Fruit fly (Drosophila melanogaster) whole organism, embryonic: ENCODE data around the gene Rip11.

ENCODE experiments used
- Awh ChIP-seq: fragments of 200-800 bp; sonication (Bioruptor generic); IDR thresholded peaks from 2 replicates; pipeline ENCODE4, ENCODE4 v1.3.6; 2022; ENCODE audit warnings: missing biosample characterization, missing genetic modification characterization
- Bdp1 ChIP-seq: fragments of 200-800 bp; sonication (Bioruptor generic); optimal IDR thresholded peaks from 3 replicates; lab custom pipeline; 2016; ENCODE audit warnings: missing biosample characterization, missing genetic modification characterization
- CG11085 ChIP-seq: fragments of 200-800 bp; sonication (Bioruptor generic); IDR thresholded peaks from 2 replicates; pipeline ENCODE4 v1.3.6; 2022; ENCODE audit warnings: missing biosample characterization, missing genetic modification characterization
- CG11456 ChIP-seq: fragments of 200-800 bp; sonication (Bioruptor generic); IDR thresholded peaks from 3 replicates; pipeline ENCODE4 v1.3.6; 2022; ENCODE audit warnings: missing biosample characterization, missing genetic modification characterization
- CG11695 ChIP-seq: fragments of 200-800 bp; sonication (Bioruptor generic); IDR thresholded peaks from 3 replicates; pipeline ENCODE4 v1.3.6; 2022; ENCODE audit warnings: missing biosample characterization, missing genetic modification characterization
- CG11723 ChIP-seq: fragments of 200-800 bp; sonication (Bioruptor generic); optimal IDR thresholded peaks from 2 replicates; lab custom pipeline; 2017; ENCODE audit warnings: missing biosample characterization, mild to moderate bottlenecking, missing genetic modification characterization
- CG14050 ChIP-seq: fragments of 200-800 bp; sonication (Bioruptor generic); IDR thresholded peaks from 3 replicates; pipeline ENCODE4 v1.3.6; 2022; ENCODE audit warnings: missing biosample characterization, missing genetic modification characterization
- CG15073 ChIP-seq: fragments of 200-800 bp; sonication (Bioruptor generic); optimal IDR thresholded peaks from 2 replicates; lab custom pipeline; 2016; ENCODE audit warnings: missing biosample characterization, missing genetic modification characterization
- CG16779 ChIP-seq: fragments of 200-800 bp; sonication (Bioruptor generic); IDR thresholded peaks from 2 replicates; pipeline ENCODE4 v1.3.6; 2022; ENCODE audit warnings: missing biosample characterization, missing genetic modification characterization
- CG16813 ChIP-seq: fragments of 200-800 bp; sonication (Bioruptor generic); IDR thresholded peaks from 3 replicates; pipeline ENCODE4 v1.3.6; 2022; ENCODE audit warnings: missing biosample characterization, missing genetic modification characterization; ENCODE audit not compliant: partially characterized antibody
- CG17829 ChIP-seq: fragments of 200-800 bp; optimal IDR thresholded peaks from 2 replicates; lab custom pipeline; 2019; ENCODE audit warnings: missing biosample characterization, mild to moderate bottlenecking, missing genetic modification characterization, moderate library complexity
- CG18011 ChIP-seq: fragments of 200-800 bp; sonication (Bioruptor generic); optimal IDR thresholded peaks from 2 replicates; lab custom pipeline; 2017; ENCODE audit warnings: missing biosample characterization, missing genetic modification characterization, mild to moderate bottlenecking, moderate library complexity, missing genotype
- CG31365 ChIP-seq: fragments of 200-800 bp; sonication (Bioruptor generic); optimal IDR thresholded peaks from 2 replicates; lab custom pipeline; 2018; ENCODE audit warnings: missing biosample characterization, mild to moderate bottlenecking, missing genetic modification characterization
- CG31441 ChIP-seq: fragments of 200-800 bp; sonication (Bioruptor generic); IDR thresholded peaks from 2 replicates; pipeline ENCODE4 v1.3.6; 2022; ENCODE audit warnings: missing biosample characterization, missing genetic modification characterization
- CG6791 ChIP-seq: fragments of 200-800 bp; sonication (Bioruptor generic); IDR thresholded peaks from 3 replicates; pipeline ENCODE4 v1.3.6; 2022; ENCODE audit warnings: missing biosample characterization, missing genetic modification characterization; ENCODE audit not compliant: partially characterized antibody
- CG9817 ChIP-seq: fragments of 200-800 bp; sonication (Bioruptor generic); optimal IDR thresholded peaks from 2 replicates; lab custom pipeline; 2018; ENCODE audit warnings: missing biosample characterization, mild to moderate bottlenecking, missing genetic modification characterization, moderate library complexity
- CrebB ChIP-seq: fragments of 200-800 bp; sonication (Bioruptor generic); optimal IDR thresholded peaks from 3 replicates; lab custom pipeline; 2018; ENCODE audit warnings: missing biosample characterization, mild to moderate bottlenecking, missing genetic modification characterization
- Dip2 ChIP-seq: fragments of 200-800 bp; sonication (Bioruptor generic); IDR thresholded peaks from 2 replicates; pipeline ENCODE4 v1.3.6; 2022; ENCODE audit warnings: missing biosample characterization, missing genetic modification characterization
- ERR ChIP-seq: fragments of 200-800 bp; sonication (Bioruptor generic); optimal IDR thresholded peaks from 2 replicates; lab custom pipeline; 2016; ENCODE audit warnings: missing biosample characterization, missing genetic modification characterization
- Hmr ChIP-seq: fragments of 200-800 bp; sonication (Bioruptor generic); optimal IDR thresholded peaks from 3 replicates; lab custom pipeline; 2017; ENCODE audit warnings: mild to moderate bottlenecking, missing biosample characterization, missing genetic modification reagents, missing genetic modification characterization
- Hr78 ChIP-seq, 2 experiments: fragments of 200-800 bp in 1 of 2; fragments of >200 bp in 1 of 2; sonication (Bioruptor generic) in 1 of 2; optimal IDR thresholded peaks; 2 replicates each; lab custom pipeline; 2017 to 2019; ENCODE audit warnings: missing biosample characterization in 2 of 2, missing genetic modification characterization in 2 of 2, mild to moderate bottlenecking in 1 of 2, moderate library complexity in 1 of 2
- Hsf ChIP-seq: fragments of 200-800 bp; sonication (Bioruptor generic); optimal IDR thresholded peaks from 3 replicates; lab custom pipeline; 2016; ENCODE audit warnings: missing biosample characterization, missing genetic modification characterization
- Jarid2 ChIP-seq: fragments of 200-800 bp; sonication (Bioruptor generic); optimal IDR thresholded peaks from 3 replicates; lab custom pipeline; 2017; ENCODE audit warnings: mild to moderate bottlenecking, missing biosample characterization, missing genetic modification reagents, missing genetic modification characterization
- Kr ChIP-seq: fragments of 200-800 bp; sonication (Bioruptor generic); optimal IDR thresholded peaks from 2 replicates; lab custom pipeline; 2017; ENCODE audit warnings: missing biosample characterization, mild to moderate bottlenecking, missing genetic modification characterization
- Mes4 ChIP-seq: fragments of 200-800 bp; sonication (Bioruptor generic); optimal IDR thresholded peaks from 2 replicates; lab custom pipeline; 2016; ENCODE audit warnings: missing biosample characterization, missing genetic modification characterization
- Mrtf ChIP-seq: fragments of 200-800 bp; sonication (Bioruptor generic); IDR thresholded peaks from 3 replicates; pipeline ENCODE4 v1.3.6; 2022; ENCODE audit warnings: missing biosample characterization, missing genetic modification characterization
- Oaz ChIP-seq: fragments of 200-800 bp; sonication (Bioruptor generic); IDR thresholded peaks from 2 replicates; pipeline ENCODE4 v1.3.6; 2022; ENCODE audit warnings: missing biosample characterization, missing genetic modification characterization
- Rx ChIP-seq: fragments of 200-800 bp; sonication (Bioruptor generic); IDR thresholded peaks from 2 replicates; pipeline ENCODE4 v1.3.6; 2022; ENCODE audit warnings: missing biosample characterization, missing genetic modification characterization
- Side ChIP-seq: fragments of 200-800 bp; sonication (Bioruptor generic); optimal IDR thresholded peaks from 2 replicates; lab custom pipeline; 2016; ENCODE audit warnings: missing biosample characterization, missing genetic modification characterization
- Sry-δ ChIP-seq: fragments of 200-800 bp; sonication (Bioruptor generic); optimal IDR thresholded peaks from 2 replicates; lab custom pipeline; 2016; ENCODE audit warnings: missing biosample characterization, missing genetic modification characterization
- ap ChIP-seq: fragments of 200-800 bp; sonication (Bioruptor generic); IDR thresholded peaks from 2 replicates; pipeline ENCODE4 v1.3.6; 2022; ENCODE audit warnings: missing biosample characterization, missing genetic modification characterization
- bab2 ChIP-seq: fragments of 200-800 bp; sonication (Bioruptor generic); optimal IDR thresholded peaks from 2 replicates; lab custom pipeline; 2016; ENCODE audit warnings: missing biosample characterization, missing genetic modification characterization
- btn ChIP-seq: fragments of 200-800 bp; sonication (Bioruptor generic); optimal IDR thresholded peaks from 2 replicates; lab custom pipeline; 2016; ENCODE audit warnings: missing biosample characterization, missing genetic modification characterization
- chinmo ChIP-seq: fragments of 200-800 bp; sonication (Bioruptor generic); IDR thresholded peaks from 4 replicates; pipeline ENCODE4 v1.3.6; 2022; ENCODE audit warnings: missing biosample characterization, missing genetic modification characterization; ENCODE audit not compliant: partially characterized antibody
- dmrt11E ChIP-seq: fragments of 200-800 bp; sonication (Bioruptor generic); optimal IDR thresholded peaks from 3 replicates; lab custom pipeline; 2018; ENCODE audit warnings: missing biosample characterization, mild to moderate bottlenecking, missing genetic modification characterization, moderate library complexity
- dysf ChIP-seq: fragments of 200-800 bp; sonication (Bioruptor generic); IDR thresholded peaks from 3 replicates; pipeline ENCODE4 v1.3.6; 2022; ENCODE audit warnings: missing biosample characterization, missing genetic modification characterization
- esg ChIP-seq: fragments of 200-800 bp; sonication (Bioruptor generic); conservative IDR thresholded peaks from 2 replicates; pipeline ENCODE4 v1.3.6; 2022; ENCODE audit warnings: missing biosample characterization, missing genetic modification characterization
- exex ChIP-seq: fragments of 200-800 bp; sonication (Bioruptor generic); optimal IDR thresholded peaks from 4 replicates; lab custom pipeline; 2018; ENCODE audit warnings: missing biosample characterization, mild to moderate bottlenecking, missing genetic modification characterization, moderate library complexity
- gsb ChIP-seq: fragments of 200-800 bp; sonication (Bioruptor generic); IDR thresholded peaks from 2 replicates; pipeline ENCODE4 v1.3.6; 2022; ENCODE audit warnings: missing biosample characterization, missing genetic modification characterization
- kah ChIP-seq: fragments of 200-800 bp; sonication (Bioruptor generic); optimal IDR thresholded peaks from 2 replicates; lab custom pipeline; 2018; ENCODE audit warnings: missing biosample characterization, mild to moderate bottlenecking, missing genetic modification characterization
- klu ChIP-seq: fragments of 200-800 bp; sonication (Bioruptor generic); IDR thresholded peaks from 2 replicates; pipeline ENCODE4 v1.3.6; 2022; ENCODE audit warnings: missing biosample characterization, missing genetic modification characterization
- mirr ChIP-seq: fragments of 200-800 bp; sonication (Bioruptor generic); optimal IDR thresholded peaks from 3 replicates; lab custom pipeline; 2018; ENCODE audit warnings: missing biosample characterization, mild to moderate bottlenecking, missing genetic modification characterization
- oc ChIP-seq: fragments of 200-800 bp; sonication (Bioruptor generic); optimal IDR thresholded peaks from 2 replicates; lab custom pipeline; 2018; ENCODE audit warnings: missing biosample characterization, mild to moderate bottlenecking, missing genetic modification characterization, moderate library complexity
- otp ChIP-seq: fragments of 200-800 bp; sonication (Bioruptor generic); IDR thresholded peaks from 3 replicates; pipeline ENCODE4, ENCODE4 v1.3.6; 2022; ENCODE audit warnings: missing biosample characterization, missing genetic modification characterization
- run ChIP-seq: fragments of 200-800 bp; sonication (Bioruptor generic); optimal IDR thresholded peaks from 3 replicates; lab custom pipeline; 2018; ENCODE audit warnings: missing biosample characterization, mild to moderate bottlenecking, missing genetic modification characterization
- sens ChIP-seq: fragments of 200-800 bp; sonication (Bioruptor generic); peaks from one replicate; lab custom pipeline; 2016; ENCODE audit warnings: missing biosample characterization, missing genetic modification characterization
- slbo ChIP-seq: fragments of 200-800 bp; sonication (Bioruptor generic); IDR thresholded peaks from 2 replicates; pipeline ENCODE4 v1.3.6; 2022; ENCODE audit warnings: missing biosample characterization, missing genetic modification characterization
- sna ChIP-seq: fragments of 200-800 bp; sonication (Bioruptor generic); IDR thresholded peaks from 2 replicates; pipeline ENCODE4 v1.3.6; 2022; ENCODE audit warnings: missing biosample characterization, missing genetic modification characterization; ENCODE audit not compliant: partially characterized antibody
- tll ChIP-seq, 2 experiments: fragments of 200-800 bp in 1 of 2; fragments of >200 bp in 1 of 2; sonication (Bioruptor generic) in 1 of 2; optimal IDR thresholded peaks; 2 replicates each; lab custom pipeline; 2017 to 2019; ENCODE audit warnings: missing biosample characterization in 2 of 2, missing genetic modification characterization in 2 of 2, mild to moderate bottlenecking in 1 of 2, moderate library complexity in 1 of 2
- unc-4 ChIP-seq: fragments of 200-800 bp; sonication (Bioruptor generic); IDR thresholded peaks from 2 replicates; pipeline ENCODE4 v1.3.6; 2022; ENCODE audit warnings: missing biosample characterization, missing genetic modification characterization; ENCODE audit not compliant: partially characterized antibody
- wdn ChIP-seq: fragments of 200-800 bp; sonication (Bioruptor generic); IDR thresholded peaks from 2 replicates; pipeline ENCODE4 v1.3.6; 2022; ENCODE audit warnings: missing biosample characterization, missing genetic modification characterization

Rip11 gene

dm6 chrX:18645720-18646213 is 1.7 kb downstream of the Rip11 start (continued):
- TF ChIP-seq CG11085 (GFP tag; lab: Robert Waterston, UW) (peak; percentile 46; the same call in 1 of the 2 replicates), Hr78 (GFP tag; optimal IDR thresholded peaks at IDR 0.05; lab: Kevin White, UChicago) (no peak), CG9817 (tag; lab: Kevin White, UChicago) (peak; percentile 47), Rx (GFP tag; lab: Robert Waterston, UW) (0 out of 2 replicates have a peak, but pooled peaks have one; percentile 25), slbo (GFP tag; lab: Robert Waterston, UW) (peak; percentile 53), Sry-δ (GFP tag; lab: Kevin White, UChicago) (no peak), ap (GFP tag; lab: Robert Waterston, UW) (no peak), tll (GFP tag; optimal IDR thresholded peaks at IDR 0.05; lab: Kevin White, UChicago) (no peak), oc (tag; lab: Kevin White, UChicago) (peak; percentile 4), Bdp1 (GFP tag; lab: Kevin White, UChicago) (peak; percentile 40), Jarid2 (GFP tag; lab: Kevin White, UChicago) (no peak), kah (GFP tag; lab: Kevin White, UChicago) (no peak), CG11456 (GFP tag; lab: Robert Waterston, UW) (no peak), gsb (no peak), CrebB (tag; lab: Kevin White, UChicago) (peak; percentile 63), CG17829 (tag; lab: Kevin White, UChicago) (peak; percentile 72), Awh (GFP tag; lab: Robert Waterston, UW) (no peak), klu (GFP tag; lab: Robert Waterston, UW) (0 out of 2 replicates have a peak, but pooled peaks have one; percentile 30), Dip2 (GFP tag; lab: Robert Waterston, UW) (no peak), bab2 (peak; percentile 34), Hsf (GFP tag; lab: Kevin White, UChicago) (peak; percentile 57), run (tag; lab: Kevin White, UChicago) (no peak), dmrt11E (tag; lab: Kevin White, UChicago) (peak; percentile 57), Hmr (peak; percentile 55), Mes4 (no peak), CG15073 (no peak), CG11723 (GFP tag; lab: Kevin White, UChicago) (peak; percentile 28), CG14050 (GFP tag; lab: Robert Waterston, UW) (peak; percentile 35), Side (GFP tag; lab: Kevin White, UChicago) (no peak), CG16779 (GFP tag; lab: Robert Waterston, UW) (no peak), wdn (GFP tag; lab: Robert Waterston, UW) (no peak), CG16813 (GFP tag; lab: Robert Waterston, UW) (no peak), btn (no peak), CG31365 (tag; lab: Kevin White, UChicago) (peak; percentile 45), mirr (peak; percentile 19), Kr (no peak), ERR (no peak), sens (GFP tag; lab: Kevin White, UChicago) (peak; percentile 91), exex (no peak), esg (GFP tag; lab: Robert Waterston, UW) (peak; percentile 60), CG18011 (GFP tag; lab: Kevin White, UChicago) (peak; percentile 14), chinmo (GFP tag; lab: Robert Waterston, UW) (no peak), sna (GFP tag; lab: Robert Waterston, UW) (no peak), unc-4 (GFP tag; lab: Robert Waterston, UW) (no peak), Mrtf (GFP tag; lab: Robert Waterston, UW) (0 out of 3 replicates have a peak, but pooled peaks have one; percentile 45), CG11695 (GFP tag; lab: Robert Waterston, UW) (peak; percentile 47; the same call in 1 of the 3 replicates), dysf (GFP tag; lab: Robert Waterston, UW) (peak; percentile 73; the same call in 2 of the 3 replicates), CG6791 (GFP tag; lab: Robert Waterston, UW) (no peak), Oaz (GFP tag; lab: Robert Waterston, UW) (no peak), otp (GFP tag; lab: Robert Waterston, UW) (no peak), CG31441 (GFP tag; lab: Robert Waterston, UW) (peak; percentile 65)
